Worm (Caenorhabditis elegans): ENCODE results near the gene ZC317.2.

ce11 chrV:5487180-5487579, 27.3 kb downstream of the ZC317.2 start:
- TF ChIP-seq unc-55 (GFP tag; optimal IDR thresholded peaks at IDR 0.05) (no peak), ceh-9 (tag; optimal IDR thresholded peaks at IDR 0.05) (no peak), tbx-2 (tag; optimal IDR thresholded peaks at IDR 0.05) (no peak), mec-3 (tag; optimal IDR thresholded peaks at IDR 0.05; ENCODE audit: borderline replicate concordance) (no peak), pha-4 (tag; optimal IDR thresholded peaks at IDR 0.05) (no peak)

Measured in whole organism, late embryonic.